Fruit fly (Drosophila melanogaster): Measurements from ENCODE around the gene Grp170.

The Grp170 gene

DNA sequence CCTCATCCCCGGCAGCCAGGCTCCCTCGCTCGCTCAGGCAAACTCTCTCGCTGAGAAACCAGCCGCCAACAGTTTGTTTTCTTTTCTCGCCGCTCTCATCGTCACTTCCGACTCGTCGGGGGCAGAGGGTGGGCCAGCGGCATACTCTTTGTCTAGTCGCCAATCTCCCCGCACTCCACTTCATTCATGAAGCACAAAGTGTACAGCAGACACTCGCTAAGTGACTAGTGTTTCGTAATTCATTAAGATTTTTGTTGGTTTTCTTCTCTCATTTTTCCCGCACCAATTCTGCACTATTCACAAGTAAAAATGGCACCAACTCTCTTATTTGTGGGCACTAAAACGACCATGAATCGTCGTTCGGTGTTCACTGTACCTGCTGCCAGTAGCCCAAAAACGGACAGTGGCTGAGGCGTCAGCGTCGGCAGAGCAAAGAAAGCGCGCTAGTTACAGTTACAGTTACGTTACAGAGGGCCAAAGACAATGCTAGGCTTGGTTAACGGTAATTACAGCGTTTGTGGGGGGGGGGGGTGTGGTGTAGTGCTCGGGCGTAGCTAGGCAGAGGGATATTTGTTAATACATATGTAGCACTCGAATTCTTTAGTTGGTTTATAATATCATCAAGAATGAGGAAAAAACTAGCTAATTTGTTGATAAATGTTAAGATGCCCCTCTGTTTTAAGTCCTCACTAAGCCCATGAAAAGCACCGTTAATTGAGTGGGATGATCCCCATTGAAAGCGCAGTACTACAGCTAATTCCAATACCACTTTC, 22.7 kb upstream of the Grp170 start (continued):
- TF ChIP-seq CG13775 (GFP tag; optimal IDR thresholded peaks at IDR 0.05) (peak; percentile 95), CG8924 (tag; optimal IDR thresholded peaks at IDR 0.05) (peak; percentile 99), sima (GFP tag; optimal IDR thresholded peaks at IDR 0.05) (peak; percentile 96), D19B (GFP tag; optimal IDR thresholded peaks at IDR 0.05) (peak; percentile 89), onecut (GFP tag; IDR thresholded peaks at IDR 0.05) (peak; percentile 96), Dip3 (GFP tag; optimal IDR thresholded peaks at IDR 0.05) (peak; percentile 98), Max (GFP tag; optimal IDR thresholded peaks at IDR 0.05) (peak; percentile 98), Med (GFP tag) (peak; percentile 100), CG11085 (GFP tag; IDR thresholded peaks at IDR 0.05) (peak; percentile 94), CG9932 (GFP tag; IDR thresholded peaks at IDR 0.05) (peak; percentile 96), CG10209 (GFP tag; optimal IDR thresholded peaks at IDR 0.05) (peak; percentile 98), lola (GFP tag; optimal IDR thresholded peaks at IDR 0.05) (peak in 1 of 3 experiments; percentile 94), NFAT (GFP tag; IDR thresholded peaks at IDR 0.05) (peak; percentile 97), twi (tag; optimal IDR thresholded peaks at IDR 0.05) (peak; percentile 94), abd-A (tag; optimal IDR thresholded peaks at IDR 0.05) (peak; percentile 92), Bteb2 (GFP tag; optimal IDR thresholded peaks at IDR 0.05) (peak; percentile 98), CG11696 (GFP tag; IDR thresholded peaks at IDR 0.05) (peak; percentile 89), fd3F (GFP tag; optimal IDR thresholded peaks at IDR 0.05) (peak; percentile 96), Xrp1 (GFP tag; IDR thresholded peaks at IDR 0.05) (peak; percentile 98), CG17829 (tag; optimal IDR thresholded peaks at IDR 0.05) (peak; percentile 97), CG34224 (GFP tag; IDR thresholded peaks at IDR 0.05; ENCODE audit: partially characterized antibody) (no peak), unc-4 (GFP tag; IDR thresholded peaks at IDR 0.05; ENCODE audit: partially characterized antibody) (no peak), CG18599 (GFP tag; optimal IDR thresholded peaks at IDR 0.05) (peak; percentile 99), CG14667 (GFP tag; IDR thresholded peaks at IDR 0.05) (peak; percentile 98), slp2 (GFP tag; optimal IDR thresholded peaks at IDR 0.05) (peak; percentile 99), ttk (GFP tag; IDR thresholded peaks at IDR 0.05) (peak; percentile 98), CG31365 (tag; optimal IDR thresholded peaks at IDR 0.05) (peak; percentile 92), C15 (GFP tag; IDR thresholded peaks at IDR 0.05) (peak; percentile 93), mld (GFP tag; IDR thresholded peaks at IDR 0.05; ENCODE audit: partially characterized antibody) (no peak), zen (tag; optimal IDR thresholded peaks at IDR 0.05) (peak; percentile 95), eve (GFP tag; optimal IDR thresholded peaks at IDR 0.05) (peak in 1 of 2 experiments; percentile 99), CG17912 (GFP tag; optimal IDR thresholded peaks at IDR 0.05) (peak; percentile 97), CG12744 (GFP tag; optimal IDR thresholded peaks at IDR 0.05) (peak; percentile 97), schlank (tag; optimal IDR thresholded peaks at IDR 0.05) (peak; percentile 97), CG7357 (GFP tag; IDR thresholded peaks at IDR 0.05) (peak; percentile 93), CG4282 (GFP tag; optimal IDR thresholded peaks at IDR 0.05) (peak; percentile 98), Side (GFP tag; optimal IDR thresholded peaks at IDR 0.05) (peak; percentile 99), Taf1 (GFP tag; IDR thresholded peaks at IDR 0.05) (peak; percentile 94), CG12942 (GFP tag; optimal IDR thresholded peaks at IDR 0.05) (peak; percentile 99), Nf-YA (GFP tag; IDR thresholded peaks at IDR 0.05) (peak; percentile 98), disco-r (GFP tag; optimal IDR thresholded peaks at IDR 0.05) (peak; percentile 98), cato (GFP tag; optimal IDR thresholded peaks at IDR 0.05; ENCODE audit: borderline replicate concordance) (peak; percentile 98), CG31441 (GFP tag; IDR thresholded peaks at IDR 0.05) (peak; percentile 98), dpn (GFP tag; optimal IDR thresholded peaks at IDR 0.05) (peak; percentile 99 to 100), Adf1 (GFP tag; IDR thresholded peaks at IDR 0.05) (peak; percentile 98), danr (GFP tag; IDR thresholded peaks at IDR 0.05) (peak; percentile 97), NC2α (GFP tag; optimal IDR thresholded peaks at IDR 0.05) (peak; percentile 98), nerfin-1 (tag; optimal IDR thresholded peaks at IDR 0.05) (peak; percentile 97), Ets65A (GFP tag) (peak; percentile 100)

Data from whole organism, embryonic.